Fruit fly (Drosophila melanogaster): ENCODE data around the gene CG42717.

CG42717 gene

DNA sequence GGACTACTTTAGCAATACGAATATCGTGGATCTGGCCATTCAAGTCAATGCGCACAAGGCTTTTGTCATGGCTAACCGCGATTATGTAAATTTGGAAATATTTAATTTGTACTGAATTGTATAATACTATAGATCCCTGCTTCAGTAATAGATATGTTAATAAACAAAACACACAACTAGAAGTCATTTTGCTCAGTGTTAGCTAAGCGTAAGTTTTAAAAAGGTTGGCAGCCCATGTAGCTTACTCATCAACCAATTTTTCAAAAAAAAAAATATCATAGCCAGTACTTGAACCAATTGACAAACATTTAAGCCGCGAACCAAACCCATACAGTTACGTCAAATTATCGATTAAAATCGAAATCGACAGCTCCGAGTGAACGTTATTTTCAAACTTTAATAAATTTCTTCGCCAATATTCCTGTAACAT lies 4.1 kb upstream of the CG42717 start (continued):
- TF ChIP-seq CG7839 (tag; optimal IDR thresholded peaks at IDR 0.05) (peak; percentile 79), CG6791 (GFP tag; IDR thresholded peaks at IDR 0.05; ENCODE audit: partially characterized antibody) (peak; percentile 68), HmgZ (tag; optimal IDR thresholded peaks at IDR 0.05) (peak; percentile 93), hkb (optimal IDR thresholded peaks at IDR 0.05) (no peak), hkb (GFP tag; IDR thresholded peaks at IDR 0.05) (peak; percentile 87), bbx (GFP tag; IDR thresholded peaks at IDR 0.05; ENCODE audit: partially characterized antibody) (peak; percentile 61), Med (GFP tag) (peak; percentile 97), fd102C (GFP tag; optimal IDR thresholded peaks at IDR 0.05) (peak; percentile 26), zf30C (GFP tag; optimal IDR thresholded peaks at IDR 0.05) (peak; percentile 99), CG6854 (GFP tag; optimal IDR thresholded peaks at IDR 0.05) (peak; percentile 79), dati (GFP tag; IDR thresholded peaks at IDR 0.05) (peak; percentile 62; the same call in 1 of the 2 replicates), ftz-f1 (GFP tag; optimal IDR thresholded peaks at IDR 0.05) (peak; percentile 39), CG6689 (GFP tag; IDR thresholded peaks at IDR 0.05) (peak; percentile 74), CG8388 (GFP tag; optimal IDR thresholded peaks at IDR 0.05) (peak; percentile 68), Mrtf (GFP tag; IDR thresholded peaks at IDR 0.05) (peak; percentile 57; the same call in 2 of the 3 replicates), CG10366 (GFP tag; IDR thresholded peaks at IDR 0.05) (peak; percentile 75), Ets97D (GFP tag; optimal IDR thresholded peaks at IDR 0.05) (peak; percentile 84), seq (GFP tag; IDR thresholded peaks at IDR 0.05) (peak; percentile 70), Neu2 (GFP tag; optimal IDR thresholded peaks at IDR 0.05; ENCODE audit: borderline replicate concordance) (peak; percentile 54), dm (GFP tag; optimal IDR thresholded peaks at IDR 0.05) (peak; percentile 36), CG9817 (tag; optimal IDR thresholded peaks at IDR 0.05) (peak; percentile 55), fd96Cb (tag; optimal IDR thresholded peaks at IDR 0.05) (peak; percentile 54), psq (GFP tag; optimal IDR thresholded peaks at IDR 0.05) (peak; percentile 23), CkIIα-i1 (GFP tag; IDR thresholded peaks at IDR 0.05) (no peak), CG30431 (GFP tag; optimal IDR thresholded peaks at IDR 0.05) (peak; percentile 55), pita (GFP tag; optimal IDR thresholded peaks at IDR 0.05) (peak; percentile 98), nom (GFP tag; optimal IDR thresholded peaks at IDR 0.05) (peak; percentile 4), CG1792 (GFP tag; optimal IDR thresholded peaks at IDR 0.05) (peak; percentile 68), CG14441 (GFP tag; IDR thresholded peaks at IDR 0.05) (peak; percentile 81), Eip74EF (GFP tag; optimal IDR thresholded peaks at IDR 0.05) (peak in 1 of 2 experiments; percentile 65), CG13894 (tag; optimal IDR thresholded peaks at IDR 0.05) (peak; percentile 84), tin (GFP tag; optimal IDR thresholded peaks at IDR 0.05) (peak; percentile 81), YL-1 (GFP tag; optimal IDR thresholded peaks at IDR 0.05) (no peak), z (GFP tag; IDR thresholded peaks at IDR 0.05) (no peak), pb (GFP tag; optimal IDR thresholded peaks at IDR 0.05) (peak; percentile 52), E2f1 (GFP tag; IDR thresholded peaks at IDR 0.05) (peak; percentile 79), Camta (GFP tag; optimal IDR thresholded peaks at IDR 0.05) (peak; percentile 59), chif (GFP tag; optimal IDR thresholded peaks at IDR 0.05) (peak; percentile 53 to 76), PHDP (tag; optimal IDR thresholded peaks at IDR 0.05) (peak; percentile 80), TFAM (GFP tag; optimal IDR thresholded peaks at IDR 0.05) (no peak), slbo (GFP tag; IDR thresholded peaks at IDR 0.05) (peak; percentile 91), hbn (GFP tag; IDR thresholded peaks at IDR 0.05; ENCODE audit: partially characterized antibody) (0 out of 2 replicates have a peak, but pooled peaks have one; percentile 30), CG11093 (GFP tag; IDR thresholded peaks at IDR 0.05) (peak; percentile 33; the same call in 1 of the 3 replicates), CG1529 (GFP tag; optimal IDR thresholded peaks at IDR 0.05) (peak; percentile 43), chn (GFP tag; optimal IDR thresholded peaks at IDR 0.05) (peak; percentile 66), Mad (GFP tag; optimal IDR thresholded peaks at IDR 0.05) (peak; percentile 69), CG15073 (GFP tag; optimal IDR thresholded peaks at IDR 0.05) (no peak), nerfin-2 (GFP tag; IDR thresholded peaks at IDR 0.05; ENCODE audit: partially characterized antibody) (no peak; the same call in 1 of the 2 replicates), CG10543 (GFP tag; optimal IDR thresholded peaks at IDR 0.05) (no peak), bowl (GFP tag; IDR thresholded peaks at IDR 0.05) (no peak)

Measured in whole organism, embryonic.